Fruit fly (Drosophila melanogaster): ENCODE measurements around the gene CG34177.

The CG34177 gene

DNA sequence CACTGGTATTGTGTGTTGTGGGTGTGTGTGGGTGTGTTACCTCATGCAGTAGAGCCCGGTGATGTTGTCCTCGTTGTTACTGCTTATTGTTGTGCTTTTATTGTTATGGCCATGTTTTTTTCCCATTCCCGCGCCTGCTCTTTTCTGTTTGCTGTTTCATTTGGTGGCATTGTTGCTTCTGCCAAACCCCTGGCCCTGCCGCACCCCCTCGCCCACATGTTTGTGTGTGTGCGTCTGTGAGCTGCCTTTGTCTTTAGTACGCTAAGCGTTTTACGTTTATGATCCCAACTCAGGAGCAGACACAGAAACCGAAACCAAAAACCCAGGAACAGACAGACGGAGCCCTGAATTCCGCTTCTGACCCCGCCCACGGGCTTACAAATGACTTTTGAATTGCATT, 19.6 kb upstream of the CG34177 start:
- TF ChIP-seq N (GFP tag; optimal IDR thresholded peaks at IDR 0.05) = no peak
- no peak for TF ChIP-seq rgr (GFP tag; optimal IDR thresholded peaks at IDR 0.05)
- no peak for TF ChIP-seq Abd-B (GFP tag; optimal IDR thresholded peaks at IDR 0.05)
- TF ChIP-seq woc (GFP tag; optimal IDR thresholded peaks at IDR 0.05) = no peak
- no peak for TF ChIP-seq foxo (GFP tag; optimal IDR thresholded peaks at IDR 0.05)
- TF ChIP-seq usp (GFP tag; optimal IDR thresholded peaks at IDR 0.05) = no peak
- TF ChIP-seq CG32264 (GFP tag; optimal IDR thresholded peaks at IDR 0.05) = no peak
- TF ChIP-seq dsf (GFP tag; optimal IDR thresholded peaks at IDR 0.05; ENCODE audit: borderline replicate concordance) = no peak
- no peak for TF ChIP-seq psq (GFP tag; optimal IDR thresholded peaks at IDR 0.05)
- TF ChIP-seq HLH106 (tag; optimal IDR thresholded peaks at IDR 0.05) = no peak
- TF ChIP-seq GATAd (GFP tag; optimal IDR thresholded peaks at IDR 0.05) = no peak
- no peak for TF ChIP-seq CG9705 (GFP tag; optimal IDR thresholded peaks at IDR 0.05)
- TF ChIP-seq Hnf4 (GFP tag; optimal IDR thresholded peaks at IDR 0.05) = no peak
- TF ChIP-seq Jra (GFP tag; optimal IDR thresholded peaks at IDR 0.05) = no peak
- no peak for TF ChIP-seq fru (GFP tag; optimal IDR thresholded peaks at IDR 0.05)
- TF ChIP-seq OdsH (GFP tag; optimal IDR thresholded peaks at IDR 0.05) = no peak
- TF ChIP-seq Myc (optimal IDR thresholded peaks at IDR 0.05) = no peak

DNA sequence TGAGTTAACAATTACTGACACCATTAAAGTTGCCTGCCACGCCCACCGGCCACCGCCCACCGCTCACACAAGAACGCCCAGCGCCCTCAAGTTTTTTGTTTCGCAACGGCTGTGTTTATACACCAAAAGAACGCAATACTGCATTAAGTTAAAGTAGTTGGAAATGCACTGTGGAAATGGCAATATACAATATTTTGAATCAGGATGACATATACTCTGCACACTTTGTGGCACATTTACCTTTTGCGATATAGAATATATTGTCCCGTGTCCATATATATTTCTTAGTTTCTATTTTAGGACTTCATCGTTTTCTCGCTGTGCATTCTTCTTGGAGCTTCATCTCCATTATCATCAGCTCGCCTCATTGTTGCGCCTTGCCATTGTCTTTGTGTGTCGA, 17.6 kb upstream of the CG34177 start:
- peak; percentile 1 for TF ChIP-seq fru (GFP tag; optimal IDR thresholded peaks at IDR 0.05)
- no peak for TF ChIP-seq rgr (GFP tag; optimal IDR thresholded peaks at IDR 0.05)
- no peak for TF ChIP-seq Sp1 (GFP tag; optimal IDR thresholded peaks at IDR 0.05)
- TF ChIP-seq OdsH (GFP tag; optimal IDR thresholded peaks at IDR 0.05) = no peak
- TF ChIP-seq Dfd (GFP tag; optimal IDR thresholded peaks at IDR 0.05) = no peak
- TF ChIP-seq foxo (GFP tag; optimal IDR thresholded peaks at IDR 0.05) = peak in 1 of 2 experiments; percentile 1
- TF ChIP-seq N (GFP tag; optimal IDR thresholded peaks at IDR 0.05) = no peak
- peak; percentile 13 for TF ChIP-seq ey (GFP tag; optimal IDR thresholded peaks at IDR 0.05)
- no peak for TF ChIP-seq GATAd (GFP tag; optimal IDR thresholded peaks at IDR 0.05)
- no peak for TF ChIP-seq woc (GFP tag; optimal IDR thresholded peaks at IDR 0.05)
- TF ChIP-seq dl (GFP tag; optimal IDR thresholded peaks at IDR 0.05; ENCODE audit: insufficient read depth in 1 of 2, partially characterized antibody in 2 of 2) = no peak

DNA sequence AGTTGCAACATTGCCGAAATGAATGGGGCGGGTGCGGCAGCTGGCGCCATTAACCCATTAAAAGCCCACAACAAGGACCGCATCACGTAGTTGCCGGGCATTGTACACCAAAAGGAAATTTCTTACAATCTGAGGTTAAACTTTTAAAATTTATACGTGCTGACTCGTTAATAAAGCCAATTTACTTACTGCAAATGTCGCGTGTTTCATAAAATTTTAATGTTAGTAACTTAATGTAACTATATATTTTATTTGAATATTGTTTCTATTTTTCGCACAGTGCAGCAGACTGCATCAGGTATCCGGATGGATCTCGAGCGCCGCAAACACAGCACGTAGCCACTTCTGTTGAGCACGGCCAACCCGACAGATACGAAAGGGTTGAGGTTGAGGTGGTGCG, 16.8 kb upstream of the CG34177 start:
- TF ChIP-seq dl (GFP tag; optimal IDR thresholded peaks at IDR 0.05; ENCODE audit: insufficient read depth in 1 of 2, partially characterized antibody in 2 of 2) = no peak
- TF ChIP-seq HLH106 (tag; optimal IDR thresholded peaks at IDR 0.05) = peak; percentile 50
- peak; percentile 21 for TF ChIP-seq ey (GFP tag; optimal IDR thresholded peaks at IDR 0.05)
- peak; percentile 8 for TF ChIP-seq OdsH (GFP tag; optimal IDR thresholded peaks at IDR 0.05)
- peak; percentile 30 for TF ChIP-seq fru (GFP tag; optimal IDR thresholded peaks at IDR 0.05)
- peak; percentile 18 for TF ChIP-seq h (GFP tag; optimal IDR thresholded peaks at IDR 0.05)
- peak; percentile 47 for TF ChIP-seq Sp1 (GFP tag; optimal IDR thresholded peaks at IDR 0.05)
- no peak for TF ChIP-seq CG9705 (GFP tag; optimal IDR thresholded peaks at IDR 0.05)
- TF ChIP-seq foxo (GFP tag; optimal IDR thresholded peaks at IDR 0.05) = peak in 1 of 2 experiments; percentile 32

DNA sequence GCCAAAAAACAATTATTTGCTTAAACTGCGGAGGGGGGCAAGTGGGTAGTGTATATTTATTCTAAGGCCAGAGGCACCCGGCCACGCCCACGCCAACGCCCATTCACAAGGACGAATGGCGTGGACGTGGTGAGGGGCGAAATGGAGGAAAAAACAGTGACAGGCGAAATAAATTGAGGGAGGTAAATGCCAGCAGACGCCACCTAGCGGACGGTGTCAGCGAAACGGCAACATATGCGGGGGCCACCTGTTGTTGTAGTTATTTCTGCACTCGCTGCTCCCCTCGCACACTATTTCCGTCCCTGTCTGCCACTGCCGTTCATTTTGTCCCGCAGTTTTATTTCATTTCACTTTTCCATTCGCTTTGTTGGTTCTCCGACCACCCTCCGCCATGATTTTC, 15.7 kb upstream of the CG34177 start:
- TF ChIP-seq Sp1 (GFP tag; optimal IDR thresholded peaks at IDR 0.05) (no peak), OdsH (GFP tag; optimal IDR thresholded peaks at IDR 0.05) (no peak), ey (GFP tag; optimal IDR thresholded peaks at IDR 0.05) (no peak), lola (GFP tag; optimal IDR thresholded peaks at IDR 0.05) (no peak), N (GFP tag; optimal IDR thresholded peaks at IDR 0.05) (no peak), sv (GFP tag; optimal IDR thresholded peaks at IDR 0.05) (no peak), GATAd (GFP tag; optimal IDR thresholded peaks at IDR 0.05) (no peak), Dfd (GFP tag; optimal IDR thresholded peaks at IDR 0.05) (no peak), Jra (GFP tag; optimal IDR thresholded peaks at IDR 0.05) (no peak), Myc (optimal IDR thresholded peaks at IDR 0.05) (no peak), psq (GFP tag; optimal IDR thresholded peaks at IDR 0.05) (no peak), sage (GFP tag; optimal IDR thresholded peaks at IDR 0.05) (no peak), dsf (GFP tag; optimal IDR thresholded peaks at IDR 0.05; ENCODE audit: borderline replicate concordance) (no peak), CG9705 (GFP tag; optimal IDR thresholded peaks at IDR 0.05) (no peak), Vsx2 (GFP tag; optimal IDR thresholded peaks at IDR 0.05; ENCODE audit: partially characterized antibody) (no peak), dmrt93B (GFP tag; optimal IDR thresholded peaks at IDR 0.05) (no peak), CG32264 (GFP tag; optimal IDR thresholded peaks at IDR 0.05) (no peak), Mio (GFP tag; optimal IDR thresholded peaks at IDR 0.05) (no peak), h (GFP tag; optimal IDR thresholded peaks at IDR 0.05) (no peak)

DNA sequence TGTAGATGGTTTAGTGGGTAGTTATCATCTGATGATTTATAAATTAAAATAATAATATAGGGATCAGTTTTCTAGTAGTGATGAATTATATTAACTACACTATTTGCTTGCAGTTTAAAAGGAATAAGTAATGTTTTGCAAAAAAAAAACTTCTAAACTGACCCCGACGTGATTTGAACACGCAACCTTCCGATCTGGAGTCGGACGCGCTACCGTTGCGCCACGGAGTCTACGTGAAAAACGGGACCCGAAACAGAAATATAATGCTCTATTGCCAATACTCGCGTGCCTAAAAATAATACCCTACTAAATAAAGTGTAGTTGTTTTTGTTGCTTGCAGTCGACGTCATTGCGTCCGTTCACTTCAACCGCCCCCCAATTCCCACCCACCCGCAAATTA, 14.9 kb upstream of the CG34177 start:
- TF ChIP-seq foxo (GFP tag; optimal IDR thresholded peaks at IDR 0.05) = no peak
- TF ChIP-seq sage (GFP tag; optimal IDR thresholded peaks at IDR 0.05) = no peak
- no peak for TF ChIP-seq OdsH (GFP tag; optimal IDR thresholded peaks at IDR 0.05)
- no peak for TF ChIP-seq brk (GFP tag; optimal IDR thresholded peaks at IDR 0.05)
- TF ChIP-seq rgr (GFP tag; optimal IDR thresholded peaks at IDR 0.05) = no peak
- TF ChIP-seq tai (GFP tag; optimal IDR thresholded peaks at IDR 0.05) = no peak
- no peak for TF ChIP-seq Dfd (GFP tag; optimal IDR thresholded peaks at IDR 0.05)
- TF ChIP-seq h (GFP tag; optimal IDR thresholded peaks at IDR 0.05) = no peak
- TF ChIP-seq dmrt93B (GFP tag; optimal IDR thresholded peaks at IDR 0.05) = no peak

Data from whole organism, wandering third instar larva.